Fruit fly (Drosophila melanogaster): ENCODE measurements around the gene Cdk5alpha.

DNA sequence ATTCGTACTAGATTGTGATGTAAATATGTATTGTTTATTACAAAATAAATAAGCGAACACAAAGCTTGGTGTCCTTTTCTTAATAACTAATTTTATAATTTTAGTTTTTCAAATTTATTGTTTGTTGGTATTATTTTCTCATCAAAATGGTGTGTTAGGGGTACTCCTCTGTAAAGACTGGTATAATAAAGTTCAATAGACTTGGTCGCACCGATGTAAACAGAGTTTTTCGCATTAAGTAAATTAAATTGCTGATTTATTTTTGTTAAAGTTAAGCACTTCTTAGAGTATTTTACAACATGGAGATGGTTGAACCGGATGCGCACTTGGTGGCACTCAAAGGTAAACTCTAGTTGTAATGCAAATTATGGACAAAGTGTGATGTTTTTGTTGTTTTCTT lies 44.2 kb downstream of the Cdk5alpha start, which contains the start of gene CG4953:
- TF ChIP-seq Hr38 (GFP tag; optimal IDR thresholded peaks at IDR 0.05), result no peak
- TF ChIP-seq CG11902 (GFP tag; optimal IDR thresholded peaks at IDR 0.05), result no peak
- no peak for TF ChIP-seq salr (GFP tag; optimal IDR thresholded peaks at IDR 0.05)
- no peak for TF ChIP-seq CG3032 (tag; optimal IDR thresholded peaks at IDR 0.05)
- no peak for TF ChIP-seq Gug (GFP tag; IDR thresholded peaks at IDR 0.05)
